Comparison of ENCODE assay signal across 5 fruit fly cellular contexts in the genomic region with DNA sequence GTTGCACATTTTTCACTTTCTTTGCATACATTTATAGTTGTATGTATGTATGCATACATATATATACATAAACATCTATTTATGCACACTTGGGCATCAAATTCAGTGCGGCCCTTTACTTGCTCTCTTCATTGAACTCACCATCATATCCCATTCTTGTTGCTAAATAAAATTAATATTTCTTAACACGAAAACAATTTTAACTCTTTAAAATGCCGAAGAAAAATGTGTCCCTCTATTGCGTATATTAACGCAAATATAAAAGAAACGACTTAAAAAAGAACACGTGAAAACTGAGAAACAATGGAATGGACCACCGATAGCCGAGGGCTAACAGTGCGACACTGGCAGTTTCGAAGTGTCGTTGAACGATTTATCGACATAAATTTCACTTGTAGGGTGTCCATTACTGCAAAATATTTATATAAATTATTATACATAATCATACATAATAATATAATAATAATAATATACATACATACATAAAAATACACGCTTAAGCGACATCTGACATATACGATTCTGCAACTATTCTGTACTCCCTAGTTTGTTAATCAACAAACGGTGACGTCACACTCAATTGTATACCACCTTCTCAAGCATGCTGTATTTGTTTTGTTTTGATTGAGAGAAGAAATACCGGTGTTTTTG.
TF ChIP-seq lines count a peak whose summit lies in the region.

A gene (minus strand): TSS at position 370 of the 651 bp plus-strand sequence.
A gene (plus strand): TSS at position 474 of the 651 bp plus-strand sequence.

- TF ChIP-seq CTCF in whole organism, embryonic (GFP tag; optimal IDR thresholded peaks at IDR 0.05; lab: Kevin White, UChicago), result peak; percentile 41

TF ChIP-seq in whole organism, adult, 20 proteins besides CTCF, POLR2A, EP300 and RAD21 (continues in another document):
- peak; percentile 84 for TF ChIP-seq Mnt (GFP tag; optimal IDR thresholded peaks at IDR 0.05; lab: Kevin White, UChicago)
- TF ChIP-seq CG14711 (tag; optimal IDR thresholded peaks at IDR 0.05; lab: Kevin White, UChicago), result peak; percentile 90
- TF ChIP-seq CG11617 (GFP tag; optimal IDR thresholded peaks at IDR 0.05; lab: Kevin White, UChicago), result peak; percentile 93
- peak; percentile 94 for TF ChIP-seq CG7101 (tag; optimal IDR thresholded peaks at IDR 0.05; lab: Kevin White, UChicago)
- TF ChIP-seq pad (GFP tag; optimal IDR thresholded peaks at IDR 0.05; lab: Kevin White, UChicago), result peak; percentile 78
- TF ChIP-seq Clk (GFP tag; optimal IDR thresholded peaks at IDR 0.05; lab: Kevin White, UChicago), result peak; percentile 59
- TF ChIP-seq CG5204 (GFP tag; optimal IDR thresholded peaks at IDR 0.05; lab: Kevin White, UChicago), result no peak
- peak; percentile 73 for TF ChIP-seq Crg-1 (GFP tag; optimal IDR thresholded peaks at IDR 0.05; lab: Kevin White, UChicago)
- no peak for TF ChIP-seq Hr96 (GFP tag; optimal IDR thresholded peaks at IDR 0.05; lab: Kevin White, UChicago)
- no peak for TF ChIP-seq cnc (optimal IDR thresholded peaks at IDR 0.05; lab: Kevin White, UChicago)
- TF ChIP-seq CG7045 (GFP tag; optimal IDR thresholded peaks at IDR 0.05; lab: Kevin White, UChicago), result peak; percentile 76
- TF ChIP-seq cic (GFP tag; optimal IDR thresholded peaks at IDR 0.05; lab: Kevin White, UChicago), result no peak
- peak; percentile 65 for TF ChIP-seq toe (GFP tag; optimal IDR thresholded peaks at IDR 0.05; lab: Kevin White, UChicago)
- peak; percentile 89 for TF ChIP-seq ovo (GFP tag; optimal IDR thresholded peaks at IDR 0.05; lab: Kevin White, UChicago)
- TF ChIP-seq tj (GFP tag; optimal IDR thresholded peaks at IDR 0.05; lab: Kevin White, UChicago), result peak; percentile 78
- TF ChIP-seq bab1 (GFP tag; optimal IDR thresholded peaks at IDR 0.05; lab: Kevin White, UChicago), result peak; percentile 94

TF ChIP-seq in whole organism, embryonic, 481 proteins besides CTCF, POLR2A, EP300 and RAD21 (continues in another document):
- TF ChIP-seq cad (GFP tag; optimal IDR thresholded peaks at IDR 0.05; lab: Kevin White, UChicago) (no peak), CG9437 (GFP tag; optimal IDR thresholded peaks at IDR 0.05; lab: Kevin White, UChicago) (peak; percentile 90), CG17186 (GFP tag; optimal IDR thresholded peaks at IDR 0.05; lab: Kevin White, UChicago) (peak; percentile 42), Blimp-1 (GFP tag; optimal IDR thresholded peaks at IDR 0.05; lab: Kevin White, UChicago) (peak; percentile 90), CG17829 (tag; optimal IDR thresholded peaks at IDR 0.05; lab: Kevin White, UChicago) (peak; percentile 95), CG12391 (tag; optimal IDR thresholded peaks at IDR 0.05; lab: Kevin White, UChicago) (peak; percentile 96), Side (GFP tag; optimal IDR thresholded peaks at IDR 0.05; lab: Kevin White, UChicago) (peak; percentile 23), unc-4 (GFP tag; IDR thresholded peaks at IDR 0.05; lab: Robert Waterston, UW; ENCODE audit: partially characterized antibody) (peak; percentile 42; the same call in 1 of the 2 replicates), Atf3 (GFP tag; optimal IDR thresholded peaks at IDR 0.05; lab: Kevin White, UChicago) (peak; percentile 51), Neu2 (GFP tag; optimal IDR thresholded peaks at IDR 0.05; lab: Kevin White, UChicago; ENCODE audit: borderline replicate concordance) (no peak), Trl (optimal IDR thresholded peaks at IDR 0.05; lab: Kevin White, UChicago) (no peak), Trl (GFP tag; optimal IDR thresholded peaks at IDR 0.05; lab: Kevin White, UChicago) (peak; percentile 51), CG17359 (tag; optimal IDR thresholded peaks at IDR 0.05; lab: Kevin White, UChicago) (peak; percentile 93), CG2199 (GFP tag; IDR thresholded peaks at IDR 0.05; lab: Robert Waterston, UW) (peak; percentile 93), CG14860 (GFP tag; IDR thresholded peaks at IDR 0.05; lab: Robert Waterston, UW; ENCODE audit: partially characterized antibody) (no peak), CG12104 (GFP tag; optimal IDR thresholded peaks at IDR 0.05; lab: Kevin White, UChicago) (peak; percentile 73)

TF ChIP-seq in whole organism, prepupa, 60 proteins besides CTCF, POLR2A, EP300 and RAD21 (continues in another document):
- TF ChIP-seq CG4318 (GFP tag; optimal IDR thresholded peaks at IDR 0.05; lab: Kevin White, UChicago), result peak; percentile 85
- TF ChIP-seq pdm3 (GFP tag; optimal IDR thresholded peaks at IDR 0.05; lab: Kevin White, UChicago), result peak; percentile 81
- TF ChIP-seq Ets96B (tag; optimal IDR thresholded peaks at IDR 0.05; lab: Kevin White, UChicago), result peak; percentile 91
- no peak for TF ChIP-seq svp (GFP tag; lab: Kevin White, UChicago)
- peak; percentile 89 for TF ChIP-seq Gug (GFP tag; IDR thresholded peaks at IDR 0.05; lab: Robert Waterston, UW)
- no peak for TF ChIP-seq salr (GFP tag; optimal IDR thresholded peaks at IDR 0.05; lab: Kevin White, UChicago)
- no peak for TF ChIP-seq CG16779 (tag; optimal IDR thresholded peaks at IDR 0.05; lab: Kevin White, UChicago)
- TF ChIP-seq cyc (GFP tag; optimal IDR thresholded peaks at IDR 0.05; lab: Kevin White, UChicago), result peak; percentile 74
- peak; percentile 89 for TF ChIP-seq dsx (GFP tag; optimal IDR thresholded peaks at IDR 0.05; lab: Kevin White, UChicago; ENCODE audit: poor library complexity, severe bottlenecking)
- no peak for TF ChIP-seq ss (GFP tag; optimal IDR thresholded peaks at IDR 0.05; lab: Kevin White, UChicago)
- TF ChIP-seq CG3032 (tag; optimal IDR thresholded peaks at IDR 0.05; lab: Kevin White, UChicago), result peak; percentile 93
- peak; percentile 90 for TF ChIP-seq CG8632 (GFP tag; optimal IDR thresholded peaks at IDR 0.05; lab: Kevin White, UChicago)
- peak; percentile 74 for TF ChIP-seq Sox14 (GFP tag; optimal IDR thresholded peaks at IDR 0.05; lab: Kevin White, UChicago)
- peak; percentile 80 for TF ChIP-seq lz (GFP tag; optimal IDR thresholded peaks at IDR 0.05; lab: Kevin White, UChicago)
- peak; percentile 83 for TF ChIP-seq esn (GFP tag; optimal IDR thresholded peaks at IDR 0.05; lab: Kevin White, UChicago)
- no peak for TF ChIP-seq fd85E (GFP tag; optimal IDR thresholded peaks at IDR 0.05; lab: Kevin White, UChicago)
- no peak for TF ChIP-seq Eip75B (GFP tag; optimal IDR thresholded peaks at IDR 0.05; lab: Kevin White, UChicago)
- peak; percentile 89 for TF ChIP-seq CG10669 (GFP tag; optimal IDR thresholded peaks at IDR 0.05; lab: Kevin White, UChicago)

TF ChIP-seq in whole organism, pupa, 21 proteins besides CTCF, POLR2A, EP300 and RAD21 (continues in another document):
- peak; percentile 84 for TF ChIP-seq CG8301 (tag; optimal IDR thresholded peaks at IDR 0.05; lab: Kevin White, UChicago)
- TF ChIP-seq CG8159 (tag; optimal IDR thresholded peaks at IDR 0.05; lab: Kevin White, UChicago), result peak; percentile 93
- TF ChIP-seq CG12605 (GFP tag; IDR thresholded peaks at IDR 0.05; lab: Robert Waterston, UW), result peak; percentile 87
- no peak for TF ChIP-seq fd96Ca (GFP tag; IDR thresholded peaks at IDR 0.05; lab: Robert Waterston, UW)
- TF ChIP-seq CG9948 (tag; optimal IDR thresholded peaks at IDR 0.05; lab: Kevin White, UChicago), result peak; percentile 91
- peak; percentile 84 for TF ChIP-seq Pif1B (GFP tag; optimal IDR thresholded peaks at IDR 0.05; lab: Kevin White, UChicago)
- TF ChIP-seq EcR (GFP tag; optimal IDR thresholded peaks at IDR 0.05; lab: Kevin White, UChicago), result peak; percentile 86
- no peak; the same call in 1 of the 2 replicates for TF ChIP-seq CG10348 (GFP tag; IDR thresholded peaks at IDR 0.05; lab: Robert Waterston, UW)
- TF ChIP-seq CG13204 (GFP tag; optimal IDR thresholded peaks at IDR 0.05; lab: Kevin White, UChicago), result no peak
- no peak; the same call in 1 of the 2 replicates for TF ChIP-seq rn (GFP tag; IDR thresholded peaks at IDR 0.05; lab: Robert Waterston, UW)
- TF ChIP-seq Pif1A (GFP tag; optimal IDR thresholded peaks at IDR 0.05; lab: Kevin White, UChicago), result no peak
- peak; percentile 93 for TF ChIP-seq CG4496 (GFP tag; IDR thresholded peaks at IDR 0.05; lab: Robert Waterston, UW)
- TF ChIP-seq CG32121 (GFP tag; IDR thresholded peaks at IDR 0.05; lab: Robert Waterston, UW), result peak; percentile 91
- TF ChIP-seq gl (tag; optimal IDR thresholded peaks at IDR 0.05; lab: Kevin White, UChicago), result peak; percentile 73
- TF ChIP-seq D1 (tag; optimal IDR thresholded peaks at IDR 0.05; lab: Kevin White, UChicago), result no peak
- TF ChIP-seq CG34367 (tag; optimal IDR thresholded peaks at IDR 0.05; lab: Kevin White, UChicago), result peak; percentile 87
- peak; percentile 86 for TF ChIP-seq Snoo (tag; optimal IDR thresholded peaks at IDR 0.05; lab: Kevin White, UChicago)
- peak; percentile 87; the same call in 1 of the 2 replicates for TF ChIP-seq Ets98B (GFP tag; IDR thresholded peaks at IDR 0.05; lab: Robert Waterston, UW)

TF ChIP-seq in whole organism, wandering third instar larva, 38 proteins besides CTCF, POLR2A, EP300 and RAD21 (continues in another document):
- TF ChIP-seq CrebA (GFP tag; optimal IDR thresholded peaks at IDR 0.05; lab: Kevin White, UChicago; ENCODE audit: borderline replicate concordance), result no peak
- peak; percentile 14 for TF ChIP-seq Rel (GFP tag; optimal IDR thresholded peaks at IDR 0.05; lab: Kevin White, UChicago)
- TF ChIP-seq Rel (tag; optimal IDR thresholded peaks at IDR 0.05; lab: Kevin White, UChicago), result peak; percentile 74
- TF ChIP-seq dl (GFP tag; optimal IDR thresholded peaks at IDR 0.05; lab: Kevin White, UChicago; ENCODE audit: insufficient read depth in 1 of 2, partially characterized antibody in 2 of 2), result no peak
- no peak for TF ChIP-seq dmrt93B (GFP tag; optimal IDR thresholded peaks at IDR 0.05; lab: Kevin White, UChicago)
- TF ChIP-seq Dfd (GFP tag; optimal IDR thresholded peaks at IDR 0.05; lab: Kevin White, UChicago), result no peak
- peak; percentile 5 for TF ChIP-seq Myc (optimal IDR thresholded peaks at IDR 0.05; lab: Kevin White, UChicago)
- TF ChIP-seq ey (GFP tag; optimal IDR thresholded peaks at IDR 0.05; lab: Kevin White, UChicago), result peak; percentile 56
- TF ChIP-seq lola (GFP tag; optimal IDR thresholded peaks at IDR 0.05; lab: Kevin White, UChicago), result no peak
- peak; percentile 92 for TF ChIP-seq HLH106 (tag; optimal IDR thresholded peaks at IDR 0.05; lab: Kevin White, UChicago)
- no peak for TF ChIP-seq Abd-B (GFP tag; optimal IDR thresholded peaks at IDR 0.05; lab: Kevin White, UChicago)
- TF ChIP-seq Sp1 (GFP tag; optimal IDR thresholded peaks at IDR 0.05; lab: Kevin White, UChicago), result peak; percentile 90
- TF ChIP-seq sage (GFP tag; optimal IDR thresholded peaks at IDR 0.05; lab: Kevin White, UChicago), result peak; percentile 51
- no peak for TF ChIP-seq tai (GFP tag; optimal IDR thresholded peaks at IDR 0.05; lab: Kevin White, UChicago)
- TF ChIP-seq sv (GFP tag; optimal IDR thresholded peaks at IDR 0.05; lab: Kevin White, UChicago), result peak; percentile 76
- no peak for TF ChIP-seq jim (GFP tag; optimal IDR thresholded peaks at IDR 0.05; lab: Kevin White, UChicago)
- peak; percentile 5 for TF ChIP-seq Dif (GFP tag; optimal IDR thresholded peaks at IDR 0.05; lab: Kevin White, UChicago; ENCODE audit: partially characterized antibody)
- no peak for TF ChIP-seq usp (GFP tag; optimal IDR thresholded peaks at IDR 0.05; lab: Kevin White, UChicago)
- TF ChIP-seq foxo (GFP tag; optimal IDR thresholded peaks at IDR 0.05; lab: Kevin White, UChicago), result peak in 1 of 2 experiments; percentile 86
- TF ChIP-seq Vsx2 (GFP tag; optimal IDR thresholded peaks at IDR 0.05; lab: Kevin White, UChicago; ENCODE audit: partially characterized antibody), result no peak
